Fruit fly (Drosophila melanogaster): ENCODE results near the gene SCCRO4.

DNA sequence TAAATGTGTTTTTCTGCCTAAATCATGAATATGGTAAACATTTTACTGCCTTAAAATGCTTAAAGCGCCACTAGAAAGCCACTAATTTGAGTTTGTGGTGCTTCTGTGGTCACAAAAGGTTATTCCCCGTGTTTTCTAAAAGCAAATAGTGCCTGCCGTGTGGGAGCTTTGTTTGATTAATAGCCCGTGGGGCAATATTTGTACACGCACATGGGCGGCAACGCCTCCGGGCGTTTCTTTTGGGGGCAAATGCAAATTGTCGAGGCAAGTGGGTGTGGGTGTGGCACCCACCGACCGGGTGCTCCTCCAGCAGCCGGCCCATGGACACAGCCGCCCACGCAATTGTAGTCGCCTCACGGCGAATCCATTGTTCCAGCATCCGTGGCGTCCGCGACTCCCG lies 23.3 kb upstream of the SCCRO4 start:
- TF ChIP-seq CG5204 (GFP tag; optimal IDR thresholded peaks at IDR 0.05) (no peak), CG1620 (GFP tag; optimal IDR thresholded peaks at IDR 0.05) (no peak), toe (GFP tag; optimal IDR thresholded peaks at IDR 0.05) (no peak), Mnt (GFP tag; optimal IDR thresholded peaks at IDR 0.05) (no peak), Crg-1 (GFP tag; optimal IDR thresholded peaks at IDR 0.05) (no peak), cnc (optimal IDR thresholded peaks at IDR 0.05) (no peak), CG14711 (tag; optimal IDR thresholded peaks at IDR 0.05) (no peak), CG33017 (tag; optimal IDR thresholded peaks at IDR 0.05) (no peak), Hr96 (GFP tag; optimal IDR thresholded peaks at IDR 0.05) (no peak), CG7101 (tag; optimal IDR thresholded peaks at IDR 0.05) (no peak), Clk (GFP tag; optimal IDR thresholded peaks at IDR 0.05) (no peak), kay (GFP tag; ENCODE audit: borderline replicate concordance) (no peak), CG12768 (GFP tag; optimal IDR thresholded peaks at IDR 0.05) (no peak), CG7045 (GFP tag; optimal IDR thresholded peaks at IDR 0.05) (no peak)

Measured in whole organism, adult.